Worm (Caenorhabditis elegans) whole organism, L1 larva: ENCODE results near the gene prx-19.
A peak's percentile ranks its signal among the peaks of the same experiment; 100 is the strongest.

Experiments
- ceh-82 ChIP-seq, 3 experiments: fragments of 150-350 bp in 1 of 3; sonication (generic microtip) in 2 of 3; optimal IDR thresholded peaks; 2 replicates each; lab custom pipeline; 2014 to 2017; ENCODE audit warnings: missing biosample characterization in 3 of 3, missing genetic modification characterization in 3 of 3
- ces-1 ChIP-seq: fragments of 150-350 bp; optimal IDR thresholded peaks from 2 replicates; lab custom pipeline; 2014; ENCODE audit warnings: missing biosample characterization, missing genetic modification reagents, missing genetic modification characterization
- irx-1 ChIP-seq: sonication (generic microtip); optimal IDR thresholded peaks from 2 replicates; lab custom pipeline; 2016; ENCODE audit warnings: missing genetic modification characterization, missing compliant biosample characterization
- lin-39 ChIP-seq: fragments of 150-350 bp; optimal IDR thresholded peaks from 2 replicates; lab custom pipeline; 2014; ENCODE audit warnings: missing biosample characterization, missing genetic modification reagents, missing genetic modification characterization
- rnt-1 ChIP-seq: sonication (generic microtip); optimal IDR thresholded peaks from 2 replicates; lab custom pipeline; 2016; ENCODE audit warnings: mild to moderate bottlenecking, missing genetic modification characterization, moderate library complexity, missing compliant biosample characterization
- snpc-4 ChIP-seq: fragments of 150-350 bp; optimal IDR thresholded peaks from 2 replicates; lab custom pipeline; 2014; ENCODE audit warnings: missing biosample characterization, missing genetic modification characterization
- sptf-1 ChIP-seq: fragments of 150-350 bp; optimal IDR thresholded peaks from 2 replicates; lab custom pipeline; 2014; ENCODE audit warnings: missing biosample characterization, missing genetic modification characterization
- tbx-2 ChIP-seq: sonication (generic microtip); optimal IDR thresholded peaks from 2 replicates; lab custom pipeline; 2016; ENCODE audit warnings: missing genetic modification characterization, missing compliant biosample characterization
- ztf-11 ChIP-seq, 2 experiments: sonication (generic microtip); optimal IDR thresholded peaks; 2 replicates each; lab custom pipeline; 2016 to 2017; ENCODE audit warnings: missing genetic modification characterization in 2 of 2, missing biosample characterization in 1 of 2, missing compliant biosample characterization in 1 of 2

- TF ChIP-seq ces-1 (GFP tag; lab: Kevin White, UChicago) = no peak
- peak in 1 of 2 experiments; percentile 61 for TF ChIP-seq ztf-11 (tag; optimal IDR thresholded peaks at IDR 0.05; lab: Kevin White, UChicago)
- TF ChIP-seq tbx-2 (tag; lab: Kevin White, UChicago) = peak; percentile 97
- peak; percentile 86 for TF ChIP-seq rnt-1 (tag; lab: Kevin White, UChicago)
- peak; percentile 89 for TF ChIP-seq irx-1
- no peak for TF ChIP-seq sptf-1 (tag; lab: Kevin White, UChicago)
- peak; percentile 62 for TF ChIP-seq snpc-4 (tag; lab: Kevin White, UChicago)
- peak; percentile 63 for TF ChIP-seq lin-39 (tag; lab: Kevin White, UChicago)
- TF ChIP-seq ceh-82 (tag; optimal IDR thresholded peaks at IDR 0.05; lab: Kevin White, UChicago) = peak; percentile 74 to 86 (median 75)
Observed at ce11 chrIII:8799964-8800795, 8.9 kb downstream of the prx-19 start, which contains the start of gene F54F2.6.
